Worm (Caenorhabditis elegans) whole organism, L1 larva: ENCODE measurements around the gene sli-1.

Source experiments
- ceh-8 ChIP-seq: fragments of 200-800 bp; sonication (Bioruptor generic); optimal IDR thresholded peaks from 2 replicates; lab custom pipeline; 2018; ENCODE audit warnings: mild to moderate bottlenecking, missing genetic modification characterization, moderate library complexity, missing compliant biosample characterization
- dsc-1 ChIP-seq: sonication (generic microtip); optimal IDR thresholded peaks from 2 replicates; lab custom pipeline; 2016; ENCODE audit warnings: mild to moderate bottlenecking, missing genetic modification characterization, missing compliant biosample characterization
- efl-1 ChIP-seq, 4 experiments: fragments of 150-350 bp; optimal IDR thresholded peaks in 3 of 4; peaks in 1 of 4; 1 replicate in 1 of 4; 2 replicates in 3 of 4; lab custom pipeline; 2014; ENCODE audit warnings: missing biosample characterization in 2 of 4, missing genetic modification characterization in 2 of 4, missing genetic modification reagents in 2 of 4
- egl-13 ChIP-seq: sonication (generic microtip); optimal IDR thresholded peaks from 2 replicates; lab custom pipeline; 2016; ENCODE audit warnings: missing genotype, missing genetic modification reagents, missing genetic modification characterization, missing compliant biosample characterization
- egl-27 ChIP-seq, 2 experiments: fragments of 150-350 bp in 1 of 2; sonication (generic microtip); optimal IDR thresholded peaks; 3 replicates each; lab custom pipeline; 2017 to 2018; ENCODE audit warnings: missing biosample characterization in 2 of 2, missing genetic modification characterization in 2 of 2, missing genetic modification reagents in 2 of 2
- elt-2 ChIP-seq: sonication (generic microtip); optimal IDR thresholded peaks from 2 replicates; lab custom pipeline; 2016; ENCODE audit warnings: missing genetic modification characterization, mild to moderate bottlenecking, inconsistent platforms, missing compliant biosample characterization, missing genetic modification reagents
- fkh-4 ChIP-seq: sonication (generic microtip); optimal IDR thresholded peaks from 2 replicates; lab custom pipeline; 2016; ENCODE audit warnings: missing compliant biosample characterization, missing genetic modification characterization, borderline replicate concordance
- lin-35 ChIP-seq, 2 experiments: fragments of 150-350 bp; optimal IDR thresholded peaks; 2 replicates each; lab custom pipeline; 2014; ENCODE audit warnings: missing biosample characterization in 2 of 2, missing genetic modification characterization in 2 of 2, missing genetic modification reagents in 2 of 2
- mab-9 ChIP-seq: fragments of 200-800 bp; sonication (Bioruptor generic); IDR thresholded peaks from 2 replicates; pipeline ENCODE4 v1.3.6; 2022; ENCODE audit warnings: missing genetic modification reagents, missing genetic modification characterization, missing compliant biosample characterization
- mef-2 ChIP-seq: fragments of 150-350 bp; optimal IDR thresholded peaks from 2 replicates; lab custom pipeline; 2014; ENCODE audit warnings: missing biosample characterization, missing genetic modification characterization
- nhr-19 ChIP-seq: fragments of 200-800 bp; sonication (Bioruptor generic); conservative IDR thresholded peaks from 2 replicates; pipeline ENCODE4 v1.3.6; 2022; ENCODE audit warnings: missing genetic modification characterization, missing compliant biosample characterization
- nhr-47 ChIP-seq: sonication (generic microtip); optimal IDR thresholded peaks from 2 replicates; lab custom pipeline; 2016; ENCODE audit warnings: mild to moderate bottlenecking, missing genetic modification characterization, moderate library complexity, missing compliant biosample characterization
- nhr-85 ChIP-seq: sonication (generic microtip); peaks from one replicate; lab custom pipeline; 2016; ENCODE audit warnings: missing genetic modification characterization, inconsistent platforms, missing compliant biosample characterization
- pax-3 ChIP-seq: fragments of 200-800 bp; sonication (Bioruptor generic); optimal IDR thresholded peaks from 2 replicates; lab custom pipeline; 2018; ENCODE audit warnings: mild to moderate bottlenecking, missing genetic modification characterization, moderate library complexity, missing compliant biosample characterization
- snu-23 ChIP-seq: sonication (generic microtip); optimal IDR thresholded peaks from 2 replicates; lab custom pipeline; 2016; ENCODE audit warnings: missing genetic modification characterization, missing compliant biosample characterization
- sptf-1 ChIP-seq: fragments of 150-350 bp; optimal IDR thresholded peaks from 2 replicates; lab custom pipeline; 2014; ENCODE audit warnings: missing biosample characterization, missing genetic modification characterization
- tbx-2 ChIP-seq: sonication (generic microtip); optimal IDR thresholded peaks from 2 replicates; lab custom pipeline; 2016; ENCODE audit warnings: missing genetic modification characterization, missing compliant biosample characterization

sli-1 gene

ce11 chrX:671807-672206 is 54.0 kb downstream of the sli-1 start, which contains the start of gene lgc-32:
TSS of gene lgc-32 (plus strand) at chrX:672107.
- TF ChIP-seq nhr-47 (tag; lab: Kevin White, UChicago) (no peak), nhr-85 (tag; lab: Kevin White, UChicago) (peak; percentile 15)
- TF ChIP-seq, all 84 proteins: peak for 1

ce11 chrX:670603-671002 is 55.2 kb downstream of the sli-1 start, which contains the start of gene T19D7.6:
TSS of gene T19D7.6 (minus strand) at chrX:670800.
- TF ChIP-seq elt-2 (peak; percentile 43), sptf-1 (tag; lab: Kevin White, UChicago) (no peak), tbx-2 (no peak), nhr-85 (tag; lab: Kevin White, UChicago) (no peak), efl-1 (optimal IDR thresholded peaks at IDR 0.05; lab: Kevin White, UChicago) (no peak), efl-1 (GFP tag; optimal IDR thresholded peaks at IDR 0.05 in 1 of 2; lab: Kevin White, UChicago) (peak in 1 of 2 experiments; percentile 2), snu-23 (GFP tag; lab: Kevin White, UChicago) (no peak), nhr-19 (no peak), lin-35 (GFP tag; optimal IDR thresholded peaks at IDR 0.05; lab: Kevin White, UChicago) (peak in 1 of 2 experiments; percentile 20), mef-2 (tag; lab: Kevin White, UChicago) (no peak), pax-3 (tag; lab: Kevin White, UChicago) (no peak), mab-9 (GFP tag; lab: Robert Waterston, UW) (no peak), dsc-1 (no peak), fkh-4 (no peak), egl-13 (tag; lab: Kevin White, UChicago) (no peak), egl-27 (tag; optimal IDR thresholded peaks at IDR 0.05; lab: Kevin White, UChicago) (no peak), ceh-8 (GFP tag; lab: Kevin White, UChicago) (no peak)
- TF ChIP-seq, all 84 proteins: peak for 3
